Fruit fly (Drosophila melanogaster) whole organism, embryonic: ENCODE measurements around the gene CG6006.

Experiments
- BEAF-32 ChIP-seq: fragments of 200-800 bp; sonication (Bioruptor generic); optimal IDR thresholded peaks from 3 replicates; lab custom pipeline; 2017; ENCODE audit warnings: missing biosample characterization, missing genetic modification characterization, mild to moderate bottlenecking, moderate library complexity, missing genetic modification reagents
- CG10431 ChIP-seq: fragments of 200-800 bp; sonication (Bioruptor generic); optimal IDR thresholded peaks from 3 replicates; lab custom pipeline; 2018; ENCODE audit warnings: missing biosample characterization, mild to moderate bottlenecking, missing genetic modification characterization
- CG11695 ChIP-seq: fragments of 200-800 bp; sonication (Bioruptor generic); IDR thresholded peaks from 3 replicates; pipeline ENCODE4 v1.3.6; 2022; ENCODE audit warnings: missing biosample characterization, missing genetic modification characterization
- CG12155 ChIP-seq: fragments of 200-800 bp; sonication (Bioruptor generic); optimal IDR thresholded peaks from 3 replicates; lab custom pipeline; 2016; ENCODE audit warnings: missing biosample characterization, missing genetic modification characterization
- CG15514 ChIP-seq: fragments of 200-800 bp; sonication (Bioruptor generic); optimal IDR thresholded peaks from 3 replicates; lab custom pipeline; 2017; ENCODE audit warnings: missing biosample characterization, missing genetic modification characterization, mild to moderate bottlenecking, moderate library complexity, missing genetic modification reagents
- CG1603 ChIP-seq: fragments of 200-800 bp; sonication (Bioruptor generic); optimal IDR thresholded peaks from 2 replicates; lab custom pipeline; 2019; ENCODE audit warnings: missing biosample characterization, mild to moderate bottlenecking, missing genetic modification characterization, moderate library complexity
- CG16863 ChIP-seq: fragments of 200-800 bp; sonication (Bioruptor generic); optimal IDR thresholded peaks from 3 replicates; lab custom pipeline; 2016; ENCODE audit warnings: missing biosample characterization, missing genetic modification characterization
- CG1832 ChIP-seq: fragments of 200-800 bp; sonication (Bioruptor generic); optimal IDR thresholded peaks from 2 replicates; lab custom pipeline; 2017; ENCODE audit warnings: missing biosample characterization, mild to moderate bottlenecking, missing genetic modification characterization, inconsistent platforms
- CG2120 ChIP-seq: fragments of 200-800 bp; sonication (Bioruptor generic); optimal IDR thresholded peaks from 3 replicates; lab custom pipeline; 2016; ENCODE audit warnings: missing biosample characterization, missing genetic modification characterization
- CG2889 ChIP-seq: fragments of 200-800 bp; sonication (Bioruptor generic); IDR thresholded peaks from 3 replicates; pipeline ENCODE4 v1.3.6; 2022; ENCODE audit warnings: missing biosample characterization, missing genetic modification characterization
- CG31224 ChIP-seq: fragments of 200-800 bp; sonication (Bioruptor generic); IDR thresholded peaks from 2 replicates; pipeline ENCODE4 v1.3.6; 2022; ENCODE audit warnings: missing biosample characterization, missing genetic modification characterization
- CG3281 ChIP-seq: fragments of 200-800 bp; sonication (Bioruptor generic); optimal IDR thresholded peaks from 3 replicates; lab custom pipeline; 2017; ENCODE audit warnings: missing biosample characterization, mild to moderate bottlenecking, missing genetic modification characterization
- CG7372 ChIP-seq: fragments of 200-800 bp; sonication (Bioruptor generic); IDR thresholded peaks from 2 replicates; pipeline ENCODE4 v1.3.6; 2022; ENCODE audit warnings: missing biosample characterization, missing genetic modification characterization
- CG7987 ChIP-seq: fragments of 200-800 bp; sonication (Bioruptor generic); optimal IDR thresholded peaks from 2 replicates; lab custom pipeline; 2018; ENCODE audit warnings: missing biosample characterization, mild to moderate bottlenecking, missing genetic modification characterization, moderate library complexity
- CG8290 ChIP-seq, 3 experiments: fragments of 200-800 bp; sonication (Bioruptor generic); optimal IDR thresholded peaks; 2 replicates each; lab custom pipeline; 2016 to 2019; ENCODE audit warnings: missing biosample characterization in 3 of 3, missing genetic modification characterization in 3 of 3, mild to moderate bottlenecking in 2 of 3, moderate library complexity in 1 of 3
- CG9876 ChIP-seq: fragments of 200-800 bp; sonication (Bioruptor generic); optimal IDR thresholded peaks from 2 replicates; lab custom pipeline; 2016; ENCODE audit warnings: missing biosample characterization, missing genetic modification characterization
- CrebB ChIP-seq: fragments of 200-800 bp; sonication (Bioruptor generic); optimal IDR thresholded peaks from 3 replicates; lab custom pipeline; 2018; ENCODE audit warnings: missing biosample characterization, mild to moderate bottlenecking, missing genetic modification characterization
- Dbx ChIP-seq: fragments of 200-800 bp; sonication (Bioruptor generic); IDR thresholded peaks from 3 replicates; pipeline ENCODE4 v1.3.6; 2022; ENCODE audit warnings: missing biosample characterization, missing genetic modification characterization
- Dip3 ChIP-seq: fragments of 200-800 bp; sonication (Bioruptor generic); optimal IDR thresholded peaks from 3 replicates; lab custom pipeline; 2016; ENCODE audit warnings: missing biosample characterization, missing genetic modification characterization
- Doc2 ChIP-seq: fragments of 200-800 bp; sonication (Bioruptor generic); IDR thresholded peaks from 2 replicates; pipeline ENCODE4 v1.3.6; 2022; ENCODE audit warnings: missing biosample characterization, missing genetic modification characterization
- Ets65A ChIP-seq: fragments of 200-800 bp; sonication (Bioruptor generic); peaks from one replicate; lab custom pipeline; 2016; ENCODE audit warnings: missing biosample characterization, missing genetic modification characterization
- HLH54F ChIP-seq: fragments of 200-800 bp; sonication (Bioruptor generic); optimal IDR thresholded peaks from 3 replicates; lab custom pipeline; 2016; ENCODE audit warnings: missing biosample characterization, missing genetic modification characterization
- Hey ChIP-seq: fragments of 200-800 bp; sonication (Bioruptor generic); optimal IDR thresholded peaks from 3 replicates; lab custom pipeline; 2018; ENCODE audit warnings: missing biosample characterization, mild to moderate bottlenecking, missing genetic modification characterization
- Lhr ChIP-seq: fragments of 200-800 bp; sonication (Bioruptor generic); optimal IDR thresholded peaks from 3 replicates; lab custom pipeline; 2017; ENCODE audit warnings: mild to moderate bottlenecking, missing biosample characterization, missing genetic modification reagents, missing genetic modification characterization
- Lim3 ChIP-seq: fragments of 200-800 bp; sonication (Bioruptor generic); IDR thresholded peaks from 2 replicates; pipeline ENCODE4 v1.3.6; 2022; ENCODE audit warnings: missing biosample characterization, missing genetic modification characterization
- Max ChIP-seq: fragments of 200-800 bp; sonication (Bioruptor generic); optimal IDR thresholded peaks from 2 replicates; lab custom pipeline; 2016; ENCODE audit warnings: missing biosample characterization, mild to moderate bottlenecking, missing genetic modification characterization
- Myb ChIP-seq: fragments of 200-800 bp; sonication (Bioruptor generic); optimal IDR thresholded peaks from 2 replicates; lab custom pipeline; 2016; ENCODE audit warnings: missing biosample characterization, missing genetic modification characterization
- NK7.1 ChIP-seq: fragments of 200-800 bp; sonication (Bioruptor generic); optimal IDR thresholded peaks from 3 replicates; lab custom pipeline; 2016; ENCODE audit warnings: missing biosample characterization, missing genetic modification characterization
- Nf-YC ChIP-seq: fragments of 200-800 bp; optimal IDR thresholded peaks from 3 replicates; lab custom pipeline; 2019; ENCODE audit warnings: missing biosample characterization, mild to moderate bottlenecking, missing genetic modification characterization, moderate library complexity
- Oaz ChIP-seq: fragments of 200-800 bp; sonication (Bioruptor generic); IDR thresholded peaks from 2 replicates; pipeline ENCODE4 v1.3.6; 2022; ENCODE audit warnings: missing biosample characterization, missing genetic modification characterization
- Rx ChIP-seq: fragments of 200-800 bp; sonication (Bioruptor generic); IDR thresholded peaks from 2 replicates; pipeline ENCODE4 v1.3.6; 2022; ENCODE audit warnings: missing biosample characterization, missing genetic modification characterization
- ac ChIP-seq: fragments of 200-800 bp; sonication (Bioruptor generic); optimal IDR thresholded peaks from 3 replicates; lab custom pipeline; 2017; ENCODE audit warnings: missing biosample characterization, mild to moderate bottlenecking, missing genetic modification characterization
- chn ChIP-seq: fragments of 200-800 bp; sonication (Bioruptor generic); optimal IDR thresholded peaks from 2 replicates; lab custom pipeline; 2016; ENCODE audit warnings: missing biosample characterization, missing genetic modification characterization
- crc ChIP-seq: fragments of 200-800 bp; sonication (Bioruptor generic); optimal IDR thresholded peaks from 2 replicates; lab custom pipeline; 2016; ENCODE audit warnings: missing biosample characterization, missing genetic modification characterization
- dmrt99B ChIP-seq: fragments of 200-800 bp; sonication (Bioruptor generic); optimal IDR thresholded peaks from 2 replicates; lab custom pipeline; 2018; ENCODE audit warnings: missing biosample characterization, mild to moderate bottlenecking, missing genetic modification characterization, moderate library complexity
- dpn ChIP-seq, 2 experiments: fragments of 200-800 bp; sonication (Bioruptor generic); optimal IDR thresholded peaks; 3 replicates each; lab custom pipeline; 2016; ENCODE audit warnings: missing biosample characterization in 2 of 2, missing genetic modification characterization in 2 of 2
- gfzf ChIP-seq: fragments of 200-800 bp; sonication (Bioruptor generic); optimal IDR thresholded peaks from 2 replicates; lab custom pipeline; 2016; ENCODE audit warnings: missing biosample characterization, mild to moderate bottlenecking, missing genetic modification characterization, moderate library complexity
- ham ChIP-seq: fragments of 200-800 bp; sonication (Bioruptor generic); IDR thresholded peaks from 2 replicates; pipeline ENCODE4 v1.3.6; 2022; ENCODE audit warnings: missing biosample characterization, missing genetic modification characterization
- her ChIP-seq: fragments of 200-800 bp; sonication (Bioruptor generic); optimal IDR thresholded peaks from 2 replicates; lab custom pipeline; 2016; ENCODE audit warnings: missing biosample characterization, missing genetic modification characterization
- insv ChIP-seq, 2 experiments: fragments of 200-800 bp; sonication (Bioruptor generic); optimal IDR thresholded peaks; 3 replicates each; lab custom pipeline; 2016 to 2018; ENCODE audit warnings: missing biosample characterization in 2 of 2, missing genetic modification characterization in 2 of 2
- lilli ChIP-seq: fragments of 200-800 bp; sonication (Bioruptor generic); optimal IDR thresholded peaks from 3 replicates; lab custom pipeline; 2016; ENCODE audit warnings: missing biosample characterization, missing genetic modification characterization
- luna ChIP-seq: fragments of 200-800 bp; sonication (Bioruptor generic); optimal IDR thresholded peaks from 2 replicates; lab custom pipeline; 2016; ENCODE audit warnings: missing biosample characterization, missing genetic modification characterization
- mld ChIP-seq: fragments of 200-800 bp; sonication (Bioruptor generic); IDR thresholded peaks from 3 replicates; pipeline ENCODE4 v1.3.6; 2022; ENCODE audit warnings: missing biosample characterization, missing genetic modification characterization; ENCODE audit not compliant: partially characterized antibody
- nau ChIP-seq: fragments of 200-800 bp; sonication (Bioruptor generic); optimal IDR thresholded peaks from 3 replicates; lab custom pipeline; 2017; ENCODE audit warnings: missing biosample characterization, mild to moderate bottlenecking, missing genetic modification characterization, missing genetic modification reagents
- pan ChIP-seq, 4 experiments: fragments of >200 bp in 3 of 4; fragments of 200-800 bp in 1 of 4; sonication (Bioruptor generic) in 1 of 4; optimal IDR thresholded peaks in 3 of 4; IDR thresholded peaks in 1 of 4; 2 replicates each; pipeline versions ENCODE4 v1.3.6 to Lab custom; 2017 to 2022; ENCODE audit warnings: missing biosample characterization in 2 of 4, missing genetic modification characterization in 2 of 4, mixed read lengths in 1 of 4
- phol ChIP-seq: fragments of 200-800 bp; sonication (Bioruptor generic); optimal IDR thresholded peaks from 3 replicates; lab custom pipeline; 2018; ENCODE audit warnings: missing biosample characterization, mild to moderate bottlenecking, missing genetic modification characterization, moderate library complexity
- ranshi ChIP-seq: fragments of 200-800 bp; sonication (Bioruptor generic); IDR thresholded peaks from 2 replicates; pipeline ENCODE4 v1.3.6; 2022; ENCODE audit warnings: missing biosample characterization, missing genetic modification characterization
- sens-2 ChIP-seq: fragments of 200-800 bp; sonication (Bioruptor generic); IDR thresholded peaks from 2 replicates; pipeline ENCODE4 v1.3.6; 2022; ENCODE audit warnings: missing biosample characterization, missing genetic modification characterization
- sr ChIP-seq: fragments of 200-800 bp; sonication (Bioruptor generic); IDR thresholded peaks from 3 replicates; pipeline ENCODE4 v1.3.6; 2022; ENCODE audit warnings: missing biosample characterization, missing genetic modification characterization
- z ChIP-seq: fragments of 200-800 bp; sonication (Bioruptor generic); IDR thresholded peaks from 3 replicates; pipeline ENCODE4 v1.3.6; 2022; ENCODE audit warnings: missing biosample characterization, missing genetic modification characterization

CG6006 gene

DNA sequence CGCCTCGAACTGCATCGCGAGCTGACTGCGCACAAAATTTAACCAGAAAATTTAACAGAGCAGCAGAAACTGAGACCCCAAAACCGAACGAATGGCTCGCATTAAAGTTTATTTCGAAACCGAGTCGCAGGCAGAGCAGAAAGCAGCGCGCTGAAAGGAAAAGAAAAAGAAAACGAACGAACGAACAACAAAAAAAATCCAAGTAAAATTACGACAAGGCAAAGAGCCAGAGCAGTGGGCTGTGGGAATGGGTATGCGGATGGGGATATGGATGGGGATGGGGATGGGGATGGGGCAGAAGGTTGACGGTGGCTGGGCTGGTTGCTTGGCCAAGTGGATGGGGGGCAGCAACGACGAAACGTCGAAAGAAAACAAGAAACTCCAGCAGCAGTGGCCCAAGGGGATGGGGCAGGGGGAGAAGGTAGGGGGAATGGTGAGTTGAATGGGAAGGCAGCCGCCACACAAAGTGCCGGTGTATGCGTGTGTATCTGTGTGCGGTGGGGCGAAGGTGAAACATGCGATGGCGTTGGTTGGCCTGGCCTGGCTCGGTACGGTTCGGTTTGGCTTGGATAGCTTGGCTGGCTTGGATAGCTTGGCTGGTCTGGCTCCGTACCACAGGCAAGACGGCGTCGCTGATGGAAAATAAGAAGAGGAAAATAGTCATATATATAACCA, 53.5 kb downstream of the CG6006 start (continued):
- peak; percentile 54 for TF ChIP-seq Nf-YC (tag; lab: Kevin White, UChicago)
- TF ChIP-seq CG3281 (GFP tag; lab: Kevin White, UChicago): no peak
- TF ChIP-seq CG1832 (GFP tag; lab: Kevin White, UChicago): no peak
- TF ChIP-seq HLH54F: no peak
- TF ChIP-seq luna (GFP tag; lab: Kevin White, UChicago): no peak
- TF ChIP-seq ranshi (GFP tag; lab: Robert Waterston, UW): no peak
- no peak for TF ChIP-seq CG8290 (GFP tag; optimal IDR thresholded peaks at IDR 0.05; lab: Kevin White, UChicago)
- peak in 1 of 2 experiments; percentile 43 for TF ChIP-seq CG8290 (tag; optimal IDR thresholded peaks at IDR 0.05; lab: Kevin White, UChicago)
- TF ChIP-seq Ets65A (GFP tag; lab: Kevin White, UChicago): peak; percentile 26
- no peak for TF ChIP-seq mld (GFP tag; lab: Robert Waterston, UW)
- no peak for TF ChIP-seq gfzf (GFP tag; lab: Kevin White, UChicago)
- no peak for TF ChIP-seq chn
- TF ChIP-seq CG11695 (GFP tag; lab: Robert Waterston, UW): no peak
- TF ChIP-seq CG12155 (GFP tag; lab: Kevin White, UChicago): peak; percentile 3
- TF ChIP-seq Oaz: no peak
- no peak for TF ChIP-seq CG2120 (GFP tag; lab: Kevin White, UChicago)
- TF ChIP-seq CG1603 (tag; lab: Kevin White, UChicago): no peak
- TF ChIP-seq Myb (GFP tag; lab: Kevin White, UChicago): no peak
- no peak for TF ChIP-seq CG7372 (GFP tag; lab: Robert Waterston, UW)
- TF ChIP-seq dpn (GFP tag; optimal IDR thresholded peaks at IDR 0.05; lab: Kevin White, UChicago): no peak
- no peak for TF ChIP-seq pan (optimal IDR thresholded peaks at IDR 0.05; lab: Kevin White, UChicago)
- peak in 1 of 2 experiments; percentile 33 for TF ChIP-seq pan (GFP tag; optimal IDR thresholded peaks at IDR 0.05 in 1 of 2, IDR thresholded peaks at IDR 0.05 in 1 of 2)
- TF ChIP-seq CG9876: no peak
- peak; percentile 44; the same call in 1 of the 3 replicates for TF ChIP-seq Dbx (GFP tag; lab: Robert Waterston, UW)
- no peak for TF ChIP-seq CG7987 (GFP tag; lab: Kevin White, UChicago)
- TF ChIP-seq phol (tag; lab: Kevin White, UChicago): no peak
- no peak for TF ChIP-seq sens-2 (GFP tag; lab: Robert Waterston, UW)
- TF ChIP-seq CG31224 (GFP tag; lab: Robert Waterston, UW): peak; percentile 91
- TF ChIP-seq Hey: no peak
- no peak for TF ChIP-seq CG2889 (GFP tag; lab: Robert Waterston, UW)
- peak; percentile 17 for TF ChIP-seq CG15514 (GFP tag; lab: Kevin White, UChicago)
- peak; percentile 56; the same call in 2 of the 3 replicates for TF ChIP-seq sr (GFP tag; lab: Robert Waterston, UW)
- no peak for TF ChIP-seq ham (GFP tag; lab: Robert Waterston, UW)
- TF ChIP-seq insv (GFP tag; optimal IDR thresholded peaks at IDR 0.05; lab: Kevin White, UChicago): no peak
- peak; percentile 25 for TF ChIP-seq CrebB (tag; lab: Kevin White, UChicago)
- TF ChIP-seq CG16863: no peak
- no peak for TF ChIP-seq crc (GFP tag; lab: Kevin White, UChicago)
- TF ChIP-seq dmrt99B (tag; lab: Kevin White, UChicago): no peak
- no peak for TF ChIP-seq CG10431
- no peak for TF ChIP-seq NK7.1 (GFP tag; lab: Kevin White, UChicago)
- no peak for TF ChIP-seq BEAF-32 (GFP tag; lab: Kevin White, UChicago)
- no peak for TF ChIP-seq z
- no peak for TF ChIP-seq Lim3 (GFP tag; lab: Robert Waterston, UW)
- peak; percentile 20 for TF ChIP-seq nau (GFP tag; lab: Kevin White, UChicago)
- no peak for TF ChIP-seq Rx (GFP tag; lab: Robert Waterston, UW)
- no peak for TF ChIP-seq lilli
- TF ChIP-seq Doc2: no peak
- TF ChIP-seq her (GFP tag; lab: Kevin White, UChicago): no peak
- no peak for TF ChIP-seq Lhr (GFP tag; lab: Kevin White, UChicago)
- no peak for TF ChIP-seq Dip3 (GFP tag; lab: Kevin White, UChicago)
- TF ChIP-seq ac (GFP tag; lab: Kevin White, UChicago): no peak
- no peak for TF ChIP-seq Max (GFP tag; lab: Kevin White, UChicago)
